Worm (Caenorhabditis elegans): ENCODE results near the gene irg-4.

Gene irg-4

DNA sequence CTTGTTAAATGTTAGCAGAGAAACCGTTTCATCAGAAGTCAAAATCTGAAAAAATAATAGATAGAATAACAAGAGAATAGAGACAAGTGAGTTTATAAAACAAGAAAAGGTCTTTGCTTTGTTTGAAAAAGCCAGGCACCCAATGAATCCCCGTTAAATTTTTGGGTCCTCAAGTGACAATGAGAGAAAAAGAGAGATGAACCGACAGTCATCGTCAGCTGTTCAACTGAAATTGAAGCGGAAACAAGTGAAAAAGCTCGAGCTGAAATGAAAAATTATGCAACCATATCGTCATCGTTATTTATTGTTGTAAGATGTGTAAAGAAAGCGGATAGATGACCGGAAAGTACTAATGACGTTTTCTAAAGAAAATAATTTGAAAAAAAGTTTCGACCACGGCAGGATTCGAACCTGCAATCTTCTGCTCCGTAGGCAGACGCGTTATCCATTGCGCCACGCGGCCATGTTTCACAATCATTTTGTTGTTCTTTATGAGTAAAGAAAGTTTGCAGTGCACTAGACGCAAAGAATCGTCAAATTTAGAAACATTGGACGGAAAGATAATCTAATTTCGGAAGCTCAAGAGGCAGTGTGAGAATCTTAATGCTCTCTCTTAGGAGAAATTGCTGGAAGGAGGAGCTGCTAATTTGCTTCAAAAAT is 18.0 kb upstream of the irg-4 start, which contains the start of gene F08G5.3 (continued):
- peak; percentile 40 for TF ChIP-seq nhr-11 (tag; optimal IDR thresholded peaks at IDR 0.05)
- no peak for TF ChIP-seq ZK546.5 (tag; optimal IDR thresholded peaks at IDR 0.05)
- TF ChIP-seq fkh-2 (tag; optimal IDR thresholded peaks at IDR 0.05) = no peak
- TF ChIP-seq lin-15B (tag; optimal IDR thresholded peaks at IDR 0.05) = no peak
- TF ChIP-seq ztf-4 (tag; optimal IDR thresholded peaks at IDR 0.05) = no peak
- TF ChIP-seq lsy-12 (tag; optimal IDR thresholded peaks at IDR 0.05) = peak; percentile 20
- TF ChIP-seq sea-2 (GFP tag; optimal IDR thresholded peaks at IDR 0.05) = no peak
- peak; percentile 32 for TF ChIP-seq tbx-2 (tag; optimal IDR thresholded peaks at IDR 0.05)
- no peak for TF ChIP-seq jun-1 (tag; optimal IDR thresholded peaks at IDR 0.05)
- no peak for TF ChIP-seq hmg-11 (tag; optimal IDR thresholded peaks at IDR 0.05)
- TF ChIP-seq elt-2 (tag; optimal IDR thresholded peaks at IDR 0.05) = peak; percentile 49
- no peak for TF ChIP-seq fkh-10 (GFP tag; optimal IDR thresholded peaks at IDR 0.05)
- TF ChIP-seq ceh-82 (tag; optimal IDR thresholded peaks at IDR 0.05) = no peak

DNA sequence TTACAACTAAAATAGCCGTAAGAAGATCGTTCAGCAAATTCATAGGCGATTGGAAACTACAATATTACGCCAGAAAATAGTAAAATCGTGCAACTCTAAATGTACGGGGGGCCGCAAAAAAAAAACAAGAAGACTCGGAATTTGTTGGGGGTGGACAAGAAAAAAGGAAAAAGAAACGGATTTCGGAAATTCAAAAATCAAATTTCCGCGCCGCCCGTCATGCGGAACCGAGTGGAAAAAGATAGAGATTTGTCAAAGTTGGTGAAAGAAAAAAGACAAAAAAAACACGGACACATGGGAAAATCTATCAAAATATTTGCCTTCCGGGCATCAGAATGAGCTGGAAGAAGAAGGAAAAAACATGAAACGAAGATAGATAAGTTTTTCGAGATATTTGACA is 16.3 kb upstream of the irg-4 start:
- no peak for TF ChIP-seq pha-4 (tag; optimal IDR thresholded peaks at IDR 0.05)
- peak; percentile 12 for TF ChIP-seq nfya-1 (tag; optimal IDR thresholded peaks at IDR 0.05; ENCODE audit: insufficient read depth)
- no peak for TF ChIP-seq ztf-4 (tag; optimal IDR thresholded peaks at IDR 0.05)
- TF ChIP-seq snpc-4 (tag; optimal IDR thresholded peaks at IDR 0.05) = no peak
- no peak for TF ChIP-seq ztf-11 (tag; optimal IDR thresholded peaks at IDR 0.05)
- TF ChIP-seq fkh-10 (GFP tag; optimal IDR thresholded peaks at IDR 0.05) = peak; percentile 5

DNA sequence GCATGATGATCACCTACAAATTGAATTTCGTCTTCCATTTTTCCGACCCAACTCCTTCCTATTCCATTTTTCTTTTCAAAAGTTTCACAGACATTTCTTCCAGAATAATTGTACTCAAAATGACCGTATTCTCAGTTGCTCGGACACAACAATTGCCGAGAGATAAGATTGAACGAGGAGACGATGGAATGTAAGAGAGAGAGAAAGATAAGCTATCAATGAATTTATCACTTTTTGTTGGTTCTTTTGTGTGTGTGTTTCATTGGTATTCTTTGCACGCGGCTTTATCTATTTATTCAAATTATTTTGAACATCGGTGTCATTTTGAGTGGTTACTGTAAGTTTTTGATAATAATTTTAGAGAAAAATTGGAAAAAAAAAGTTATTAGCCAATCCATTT is 15.2 kb upstream of the irg-4 start, which contains the start of gene ugt-65:
ugt-65 (plus strand) TSS at position 229 of the 400 bp plus-strand sequence.
- no peak for TF ChIP-seq fkh-10 (GFP tag; optimal IDR thresholded peaks at IDR 0.05)
- TF ChIP-seq nhr-77 (tag; optimal IDR thresholded peaks at IDR 0.05) = no peak
- TF ChIP-seq fos-1 (tag; optimal IDR thresholded peaks at IDR 0.05) = no peak
- no peak for TF ChIP-seq eor-1 (tag; optimal IDR thresholded peaks at IDR 0.05)
- TF ChIP-seq ceh-16 (tag; optimal IDR thresholded peaks at IDR 0.05) = no peak
- no peak for TF ChIP-seq mdl-1 (tag; optimal IDR thresholded peaks at IDR 0.05)
- TF ChIP-seq nhr-67 (tag; optimal IDR thresholded peaks at IDR 0.05) = no peak
- no peak for TF ChIP-seq tbx-2 (tag; optimal IDR thresholded peaks at IDR 0.05)
- TF ChIP-seq nhr-28 (tag; optimal IDR thresholded peaks at IDR 0.05) = no peak
- TF ChIP-seq ztf-11 (tag; optimal IDR thresholded peaks at IDR 0.05) = no peak
- no peak for TF ChIP-seq lsy-12 (tag; optimal IDR thresholded peaks at IDR 0.05)
- TF ChIP-seq fkh-2 (tag; optimal IDR thresholded peaks at IDR 0.05) = no peak
- peak; percentile 24 for TF ChIP-seq pha-4 (tag; optimal IDR thresholded peaks at IDR 0.05)
- no peak for TF ChIP-seq snpc-4 (tag; optimal IDR thresholded peaks at IDR 0.05)
- TF ChIP-seq nhr-43 (tag; optimal IDR thresholded peaks at IDR 0.05; ENCODE audit: poor library complexity, severe bottlenecking) = no peak
- peak; percentile 85 for TF ChIP-seq pqm-1 (tag; optimal IDR thresholded peaks at IDR 0.05)
- TF ChIP-seq ama-1 (optimal IDR thresholded peaks at IDR 0.05) = no peak
- peak; percentile 93 for TF ChIP-seq elt-2 (tag; optimal IDR thresholded peaks at IDR 0.05)
- no peak for TF ChIP-seq nhr-11 (tag; optimal IDR thresholded peaks at IDR 0.05)
- no peak for TF ChIP-seq lin-39 (tag; optimal IDR thresholded peaks at IDR 0.05)
- no peak for TF ChIP-seq nhr-23 (tag; optimal IDR thresholded peaks at IDR 0.05)
- no peak for TF ChIP-seq mml-1 (tag; optimal IDR thresholded peaks at IDR 0.05)
- TF ChIP-seq sea-2 (GFP tag; optimal IDR thresholded peaks at IDR 0.05) = no peak
- TF ChIP-seq hmg-11 (tag; optimal IDR thresholded peaks at IDR 0.05) = no peak

DNA sequence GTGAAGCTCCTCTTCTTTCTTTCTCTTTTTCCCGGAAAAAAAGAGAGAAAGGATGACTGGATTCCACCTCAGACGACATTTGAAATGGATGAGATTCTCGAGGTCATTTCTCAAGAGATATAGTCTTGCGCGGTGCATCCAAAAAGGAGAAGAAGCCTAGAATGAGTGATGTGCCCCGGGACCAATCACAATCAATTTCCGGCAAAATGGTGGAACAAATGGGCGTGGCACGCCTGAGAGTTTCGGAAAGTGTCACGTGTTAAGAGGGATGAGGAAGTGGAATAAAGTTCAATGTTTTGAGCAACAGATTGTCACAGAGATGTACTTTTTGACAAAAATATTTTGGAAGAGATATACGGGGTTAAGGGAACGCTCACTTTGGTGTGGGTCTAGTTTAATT is 10.0 kb upstream of the irg-4 start:
- TF ChIP-seq lin-39 (tag; optimal IDR thresholded peaks at IDR 0.05) (peak; percentile 87), nfya-1 (tag; optimal IDR thresholded peaks at IDR 0.05; ENCODE audit: insufficient read depth) (peak; percentile 55), elt-2 (tag; optimal IDR thresholded peaks at IDR 0.05) (no peak), unc-62 (GFP tag; optimal IDR thresholded peaks at IDR 0.05) (peak; percentile 67)

DNA sequence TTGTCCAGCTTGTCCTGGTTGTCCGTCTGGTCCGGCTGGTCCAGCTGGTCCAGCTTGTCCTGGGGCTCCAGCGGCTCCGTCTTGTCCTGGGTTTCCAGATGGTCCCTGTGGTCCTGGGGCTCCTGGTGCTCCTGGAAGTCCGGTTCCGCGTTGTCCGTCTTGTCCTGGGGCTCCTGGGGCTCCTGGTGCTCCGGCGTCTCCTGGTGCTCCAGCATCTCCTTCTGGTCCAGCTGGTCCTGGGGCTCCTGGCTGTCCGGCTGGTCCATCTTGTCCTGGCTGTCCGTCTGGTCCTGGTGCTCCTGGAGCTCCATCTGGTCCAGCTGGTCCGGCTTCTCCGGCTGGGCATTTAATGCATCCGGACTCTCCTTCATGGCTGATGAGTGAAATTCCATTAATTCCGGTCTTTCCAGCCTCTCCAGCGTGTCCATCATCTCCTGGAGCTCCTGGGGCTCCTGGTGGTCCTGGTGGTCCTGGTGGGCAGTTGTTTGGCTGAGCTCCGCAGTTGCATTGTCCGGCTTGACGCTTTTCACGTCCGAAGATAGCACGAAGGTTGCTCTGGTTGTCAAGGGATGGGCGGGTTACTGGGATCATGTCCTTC is 7.8 kb upstream of the irg-4 start:
- no peak for TF ChIP-seq jun-1 (tag; optimal IDR thresholded peaks at IDR 0.05)
- TF ChIP-seq unc-39 (tag; optimal IDR thresholded peaks at IDR 0.05) = no peak
- TF ChIP-seq tbx-2 (tag; optimal IDR thresholded peaks at IDR 0.05) = no peak
- TF ChIP-seq fkh-2 (tag; optimal IDR thresholded peaks at IDR 0.05) = no peak
- TF ChIP-seq ztf-11 (tag; optimal IDR thresholded peaks at IDR 0.05) = no peak
- TF ChIP-seq snpc-4 (tag; optimal IDR thresholded peaks at IDR 0.05) = no peak
- no peak for TF ChIP-seq aly-2 (tag; optimal IDR thresholded peaks at IDR 0.05)
- no peak for TF ChIP-seq hmg-11 (tag; optimal IDR thresholded peaks at IDR 0.05)
- TF ChIP-seq fkh-10 (GFP tag; optimal IDR thresholded peaks at IDR 0.05) = no peak
- no peak for TF ChIP-seq mml-1 (tag; optimal IDR thresholded peaks at IDR 0.05)
- no peak for TF ChIP-seq lin-39 (tag; optimal IDR thresholded peaks at IDR 0.05)
- TF ChIP-seq unc-62 (GFP tag; optimal IDR thresholded peaks at IDR 0.05) = no peak
- TF ChIP-seq eor-1 (tag; optimal IDR thresholded peaks at IDR 0.05) = no peak
- no peak for TF ChIP-seq nhr-77 (tag; optimal IDR thresholded peaks at IDR 0.05)
- TF ChIP-seq pha-4 (tag; optimal IDR thresholded peaks at IDR 0.05) = no peak
- TF ChIP-seq daf-12 (tag; optimal IDR thresholded peaks at IDR 0.05) = no peak
- TF ChIP-seq elt-1 (tag; optimal IDR thresholded peaks at IDR 0.05) = no peak
- no peak for TF ChIP-seq ceh-9 (tag; optimal IDR thresholded peaks at IDR 0.05)
- no peak for TF ChIP-seq skn-1 (tag; optimal IDR thresholded peaks at IDR 0.05)
- no peak for TF ChIP-seq mdl-1 (tag; optimal IDR thresholded peaks at IDR 0.05)

Data from whole organism, L3 larva.